Worm (Caenorhabditis elegans): ENCODE results near the gene Y10G11A.1.

DNA sequence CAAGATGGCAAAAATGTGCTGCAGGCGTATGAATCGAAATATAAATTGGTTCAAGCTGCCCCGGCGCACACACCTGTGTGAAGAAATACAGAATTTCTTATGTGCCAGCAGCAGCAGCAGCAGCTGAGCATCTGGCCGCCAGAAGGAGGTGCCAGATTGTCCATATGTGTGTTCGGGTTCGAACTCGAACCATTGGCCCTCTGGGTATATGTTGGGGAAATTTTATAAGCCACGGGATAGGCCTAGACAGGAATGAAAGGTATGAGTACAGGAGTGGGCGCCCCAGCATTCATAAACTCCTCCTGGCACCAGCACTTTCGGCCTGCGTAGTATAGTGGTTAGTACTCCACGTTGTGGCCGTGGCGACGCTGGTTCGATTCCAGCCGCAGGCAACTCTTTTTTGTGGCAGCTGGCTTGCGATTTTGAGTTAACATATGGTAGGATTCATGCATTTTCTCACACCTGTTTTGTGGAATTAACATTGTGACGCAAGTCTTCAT is 36.3 kb upstream of the Y10G11A.1 start:
- TF ChIP-seq him-1 (tag; optimal IDR thresholded peaks at IDR 0.05) (no peak), dao-5 (tag; optimal IDR thresholded peaks at IDR 0.05) (peak; percentile 4)
